Fruit fly (Drosophila melanogaster): ENCODE results near the gene ssp6.

Gene ssp6

dm6 chr3L:6085157-6085556 is 8.6 kb downstream of the ssp6 start (continued):
- TF ChIP-seq CG11560 (tag; IDR thresholded peaks at IDR 0.05) (no peak), Ravus (GFP tag; IDR thresholded peaks at IDR 0.05) (no peak), Meics (GFP tag; optimal IDR thresholded peaks at IDR 0.05) (peak; percentile 47), CoRest (tag; optimal IDR thresholded peaks at IDR 0.05) (peak; percentile 15), bcd (GFP tag; optimal IDR thresholded peaks at IDR 0.05) (no peak), fd96Cb (tag; optimal IDR thresholded peaks at IDR 0.05) (peak; percentile 22), grau (tag; optimal IDR thresholded peaks at IDR 0.05) (peak; percentile 48), CG4707 (GFP tag; optimal IDR thresholded peaks at IDR 0.05) (no peak), sug (tag; optimal IDR thresholded peaks at IDR 0.05) (no peak), CG11723 (GFP tag; optimal IDR thresholded peaks at IDR 0.05) (no peak), bsh (GFP tag; optimal IDR thresholded peaks at IDR 0.05) (peak in 1 of 2 experiments; percentile 70), dmrt11E (tag; optimal IDR thresholded peaks at IDR 0.05) (peak; percentile 30), BEAF-32 (GFP tag; optimal IDR thresholded peaks at IDR 0.05) (no peak), D19A (tag; optimal IDR thresholded peaks at IDR 0.05) (peak; percentile 50), CG15479 (GFP tag; optimal IDR thresholded peaks at IDR 0.05) (no peak), CG9932 (GFP tag; IDR thresholded peaks at IDR 0.05) (no peak), chinmo (GFP tag; IDR thresholded peaks at IDR 0.05; ENCODE audit: partially characterized antibody) (no peak), Med (GFP tag) (no peak), CG34422 (GFP tag; IDR thresholded peaks at IDR 0.05) (no peak), CG17612 (GFP tag; IDR thresholded peaks at IDR 0.05) (no peak), Opbp (GFP tag; IDR thresholded peaks at IDR 0.05; ENCODE audit: partially characterized antibody) (no peak), CG10543 (GFP tag; optimal IDR thresholded peaks at IDR 0.05) (no peak), gem (tag; optimal IDR thresholded peaks at IDR 0.05) (peak; percentile 63), CG10209 (GFP tag; optimal IDR thresholded peaks at IDR 0.05) (peak; percentile 3), CG17361 (GFP tag; IDR thresholded peaks at IDR 0.05) (peak; percentile 23; the same call in 1 of the 3 replicates), CG11695 (GFP tag; IDR thresholded peaks at IDR 0.05) (no peak), CkIIα-i1 (GFP tag; IDR thresholded peaks at IDR 0.05) (no peak), Doc3 (GFP tag; IDR thresholded peaks at IDR 0.05; ENCODE audit: partially characterized antibody) (no peak), Oli (tag; optimal IDR thresholded peaks at IDR 0.05) (peak; percentile 12), wor (GFP tag; IDR thresholded peaks at IDR 0.05) (no peak), CG15514 (GFP tag; optimal IDR thresholded peaks at IDR 0.05) (no peak), Poxn (GFP tag; IDR thresholded peaks at IDR 0.05) (no peak), tgo (GFP tag; IDR thresholded peaks at IDR 0.05) (no peak), CG12942 (GFP tag; optimal IDR thresholded peaks at IDR 0.05) (no peak), CG13287 (GFP tag; IDR thresholded peaks at IDR 0.05; ENCODE audit: partially characterized antibody) (no peak), otp (GFP tag; IDR thresholded peaks at IDR 0.05) (no peak), NfI (GFP tag; optimal IDR thresholded peaks at IDR 0.05) (peak; percentile 16), CG10979 (tag; optimal IDR thresholded peaks at IDR 0.05) (peak; percentile 51), CG14014 (GFP tag; IDR thresholded peaks at IDR 0.05) (no peak), disco-r (GFP tag; optimal IDR thresholded peaks at IDR 0.05) (no peak), CG34224 (GFP tag; IDR thresholded peaks at IDR 0.05; ENCODE audit: partially characterized antibody) (no peak), Mes4 (GFP tag; optimal IDR thresholded peaks at IDR 0.05) (no peak), GATAe (GFP tag; conservative IDR thresholded peaks at IDR 0.05) (no peak), Blimp-1 (GFP tag; optimal IDR thresholded peaks at IDR 0.05) (peak; percentile 42), tll (GFP tag; optimal IDR thresholded peaks at IDR 0.05) (no peak), CG15269 (tag; optimal IDR thresholded peaks at IDR 0.05) (peak; percentile 39), lab (GFP tag; optimal IDR thresholded peaks at IDR 0.05) (peak; percentile 7), tio (GFP tag; optimal IDR thresholded peaks at IDR 0.05) (peak; percentile 4), CG7556 (GFP tag; optimal IDR thresholded peaks at IDR 0.05) (peak; percentile 67), CG3995 (GFP tag; optimal IDR thresholded peaks at IDR 0.05) (no peak)

Measured in whole organism, embryonic.